Fruit fly (Drosophila melanogaster): Measurements from ENCODE around the gene CG14417.

Gene CG14417

dm6 chrX:2914091-2914490 lies 37.8 kb upstream of the CG14417 start (continued):
- peak; percentile 64 for TF ChIP-seq Med (GFP tag)
- no peak for TF ChIP-seq CG13624 (GFP tag; optimal IDR thresholded peaks at IDR 0.05)
- no peak for TF ChIP-seq CG16815 (GFP tag; optimal IDR thresholded peaks at IDR 0.05)
- no peak for TF ChIP-seq CG9932 (GFP tag; IDR thresholded peaks at IDR 0.05)
- no peak for TF ChIP-seq Optix (GFP tag; IDR thresholded peaks at IDR 0.05)
- 0 out of 2 replicates have a peak, but pooled peaks have one; percentile 6 for TF ChIP-seq CG32772 (GFP tag; IDR thresholded peaks at IDR 0.05)
- 0 out of 2 replicates have a peak, but pooled peaks have one; percentile 26 for TF ChIP-seq Ada2b (GFP tag; IDR thresholded peaks at IDR 0.05)
- TF ChIP-seq CG14860 (GFP tag; IDR thresholded peaks at IDR 0.05; ENCODE audit: partially characterized antibody): no peak
- no peak for TF ChIP-seq gsb (GFP tag; IDR thresholded peaks at IDR 0.05)
- no peak for TF ChIP-seq CG6765 (GFP tag; optimal IDR thresholded peaks at IDR 0.05)
- no peak for TF ChIP-seq Vsx1 (GFP tag; optimal IDR thresholded peaks at IDR 0.05)
- no peak for TF ChIP-seq amos (GFP tag; IDR thresholded peaks at IDR 0.05; ENCODE audit: partially characterized antibody)
- peak; percentile 38; the same call in 1 of the 2 replicates for TF ChIP-seq slbo (GFP tag; IDR thresholded peaks at IDR 0.05)
- no peak for TF ChIP-seq prd (optimal IDR thresholded peaks at IDR 0.05)
- TF ChIP-seq prd (GFP tag; IDR thresholded peaks at IDR 0.05): 0 out of 3 replicates have a peak, but pooled peaks have one; percentile 24
- TF ChIP-seq Poxn (GFP tag; IDR thresholded peaks at IDR 0.05): no peak
- peak; percentile 62 for TF ChIP-seq Ets65A (GFP tag)
- TF ChIP-seq CG12744 (GFP tag; optimal IDR thresholded peaks at IDR 0.05): no peak
- 0 out of 2 replicates have a peak, but pooled peaks have one; percentile 11 for TF ChIP-seq vvl (GFP tag; IDR thresholded peaks at IDR 0.05)
- peak; percentile 63 for TF ChIP-seq CG18599 (GFP tag; optimal IDR thresholded peaks at IDR 0.05)
- no peak for TF ChIP-seq Awh (GFP tag; IDR thresholded peaks at IDR 0.05)
- TF ChIP-seq Gug (GFP tag; IDR thresholded peaks at IDR 0.05): peak; percentile 8; the same call in 1 of the 4 replicates
- peak; percentile 1 for TF ChIP-seq CG1603 (tag; optimal IDR thresholded peaks at IDR 0.05)
- TF ChIP-seq CG9215 (GFP tag; IDR thresholded peaks at IDR 0.05): peak; percentile 36; the same call in 1 of the 2 replicates
- peak; percentile 42 for TF ChIP-seq lab (GFP tag; optimal IDR thresholded peaks at IDR 0.05)
- no peak for TF ChIP-seq Rx (GFP tag; IDR thresholded peaks at IDR 0.05)
- no peak for TF ChIP-seq Elba2 (GFP tag; optimal IDR thresholded peaks at IDR 0.05)

- TF ChIP-seq phol (tag; optimal IDR thresholded peaks at IDR 0.05) (peak; percentile 20), dimm (GFP tag; IDR thresholded peaks at IDR 0.05) (no peak), Ada2b (GFP tag; IDR thresholded peaks at IDR 0.05) (no peak), CG13424 (tag; optimal IDR thresholded peaks at IDR 0.05) (peak; percentile 10), cas (GFP tag; IDR thresholded peaks at IDR 0.05) (no peak), kah (GFP tag; optimal IDR thresholded peaks at IDR 0.05) (no peak), pum (GFP tag; optimal IDR thresholded peaks at IDR 0.05) (no peak), kni (GFP tag; optimal IDR thresholded peaks at IDR 0.05) (no peak), MESR4 (GFP tag; optimal IDR thresholded peaks at IDR 0.05) (no peak), CG8281 (tag; optimal IDR thresholded peaks at IDR 0.05) (no peak), Bteb2 (GFP tag; optimal IDR thresholded peaks at IDR 0.05) (no peak), sr (GFP tag; IDR thresholded peaks at IDR 0.05) (no peak), Oli (tag; optimal IDR thresholded peaks at IDR 0.05) (peak; percentile 36), gfzf (GFP tag; optimal IDR thresholded peaks at IDR 0.05) (no peak), ci (GFP tag; IDR thresholded peaks at IDR 0.05) (0 out of 3 replicates have a peak, but pooled peaks have one; percentile 41), NC2α (GFP tag; optimal IDR thresholded peaks at IDR 0.05) (no peak), exex (tag; optimal IDR thresholded peaks at IDR 0.05) (no peak), H2.0 (GFP tag; IDR thresholded peaks at IDR 0.05) (no peak), CG17361 (GFP tag; IDR thresholded peaks at IDR 0.05) (no peak), oc (tag; optimal IDR thresholded peaks at IDR 0.05) (no peak), tin (GFP tag; optimal IDR thresholded peaks at IDR 0.05) (no peak), D19A (tag; optimal IDR thresholded peaks at IDR 0.05) (no peak), tgo (GFP tag; IDR thresholded peaks at IDR 0.05) (no peak), CG6689 (GFP tag; IDR thresholded peaks at IDR 0.05) (0 out of 2 replicates have a peak, but pooled peaks have one; percentile 19), CG12155 (GFP tag; optimal IDR thresholded peaks at IDR 0.05) (no peak), Blimp-1 (GFP tag; optimal IDR thresholded peaks at IDR 0.05) (peak; percentile 21)
Observed at dm6 chrX:2912581-2912980, 36.2 kb upstream of the CG14417 start.
